Fruit fly (Drosophila melanogaster) whole organism, pupa: ENCODE data around the gene Adi1.

Source experiments
- CG10348 ChIP-seq: fragments of 200-800 bp; sonication (Bioruptor generic); IDR thresholded peaks from 2 replicates; pipeline ENCODE4 v1.3.6; 2022; ENCODE audit warnings: missing biosample characterization, missing genetic modification characterization
- CG12605 ChIP-seq: fragments of 200-800 bp; sonication (Bioruptor generic); IDR thresholded peaks from 2 replicates; pipeline ENCODE4 v1.3.6; 2022; ENCODE audit warnings: missing biosample characterization, missing genetic modification characterization
- CG13204 ChIP-seq: fragments of 200-800 bp; sonication (Bioruptor generic); optimal IDR thresholded peaks from 2 replicates; lab custom pipeline; 2018; ENCODE audit warnings: missing biosample characterization, mild to moderate bottlenecking, missing genetic modification characterization, moderate library complexity
- CG14655 ChIP-seq: fragments of 200-800 bp; sonication (Bioruptor generic); optimal IDR thresholded peaks from 3 replicates; lab custom pipeline; 2017; ENCODE audit warnings: mild to moderate bottlenecking, missing biosample characterization, missing genetic modification reagents, missing genetic modification characterization
- CG15710 ChIP-seq: fragments of 200-800 bp; sonication (Bioruptor generic); optimal IDR thresholded peaks from 2 replicates; lab custom pipeline; 2018; ENCODE audit warnings: missing biosample characterization, mild to moderate bottlenecking, missing genetic modification characterization, moderate library complexity
- CG17806 ChIP-seq: fragments of 200-800 bp; sonication (Bioruptor generic); optimal IDR thresholded peaks from 2 replicates; lab custom pipeline; 2018; ENCODE audit warnings: missing biosample characterization, mild to moderate bottlenecking, missing genetic modification characterization, moderate library complexity
- CG32121 ChIP-seq: fragments of 200-800 bp; sonication (Bioruptor generic); IDR thresholded peaks from 2 replicates; pipeline ENCODE4 v1.3.6; 2022; ENCODE audit warnings: missing biosample characterization, missing genetic modification characterization
- CG34367 ChIP-seq: fragments of 200-800 bp; sonication (Bioruptor generic); optimal IDR thresholded peaks from 2 replicates; lab custom pipeline; 2018; ENCODE audit warnings: missing biosample characterization, mild to moderate bottlenecking, missing genetic modification characterization
- CG4496 ChIP-seq: fragments of 200-800 bp; sonication (Bioruptor generic); IDR thresholded peaks from 3 replicates; pipeline ENCODE4 v1.3.6; 2022; ENCODE audit warnings: missing biosample characterization, missing genetic modification characterization
- CG8159 ChIP-seq: fragments of 200-800 bp; sonication (Bioruptor generic); optimal IDR thresholded peaks from 3 replicates; lab custom pipeline; 2018; ENCODE audit warnings: missing biosample characterization, mild to moderate bottlenecking, missing genetic modification characterization, moderate library complexity
- CG8301 ChIP-seq: fragments of 200-800 bp; sonication (Bioruptor generic); optimal IDR thresholded peaks from 2 replicates; lab custom pipeline; 2018; ENCODE audit warnings: missing biosample characterization, mild to moderate bottlenecking, missing genetic modification characterization
- CG9948 ChIP-seq: fragments of 200-800 bp; sonication (Bioruptor generic); optimal IDR thresholded peaks from 2 replicates; lab custom pipeline; 2018; ENCODE audit warnings: missing biosample characterization, mild to moderate bottlenecking, missing genetic modification characterization, moderate library complexity
- D1 ChIP-seq: fragments of 200-800 bp; sonication (Bioruptor generic); optimal IDR thresholded peaks from 2 replicates; lab custom pipeline; 2018; ENCODE audit warnings: missing biosample characterization, mild to moderate bottlenecking, missing genetic modification characterization, moderate library complexity
- EcR ChIP-seq: fragments of 200-800 bp; sonication (Bioruptor generic); optimal IDR thresholded peaks from 3 replicates; lab custom pipeline; 2019; ENCODE audit warnings: missing biosample characterization, missing genetic modification characterization, mild to moderate bottlenecking, moderate library complexity, missing genetic modification reagents
- Ets98B ChIP-seq: fragments of 200-800 bp; sonication (Bioruptor generic); IDR thresholded peaks from 2 replicates; pipeline ENCODE4 v1.3.6; 2022; ENCODE audit warnings: missing biosample characterization, missing genetic modification characterization
- Pif1A ChIP-seq: fragments of 200-800 bp; sonication (Bioruptor generic); optimal IDR thresholded peaks from 3 replicates; lab custom pipeline; 2016; ENCODE audit warnings: missing biosample characterization, missing genetic modification characterization
- Pif1B ChIP-seq: fragments of 200-800 bp; sonication (Bioruptor generic); optimal IDR thresholded peaks from 3 replicates; lab custom pipeline; 2016; ENCODE audit warnings: missing biosample characterization, missing genetic modification characterization
- Snoo ChIP-seq: fragments of 200-800 bp; sonication (Bioruptor generic); optimal IDR thresholded peaks from 3 replicates; lab custom pipeline; 2017; ENCODE audit warnings: missing biosample characterization, mild to moderate bottlenecking, missing genetic modification characterization, inconsistent platforms
- fd96Ca ChIP-seq: fragments of 200-800 bp; sonication (Bioruptor generic); IDR thresholded peaks from 3 replicates; pipeline ENCODE4 v1.3.6; 2022; ENCODE audit warnings: missing biosample characterization, missing genetic modification characterization
- gl ChIP-seq: fragments of 200-800 bp; sonication (Bioruptor generic); optimal IDR thresholded peaks from 2 replicates; lab custom pipeline; 2018; ENCODE audit warnings: missing biosample characterization, mild to moderate bottlenecking, missing genetic modification characterization
- rn ChIP-seq: fragments of 200-800 bp; sonication (Bioruptor generic); IDR thresholded peaks from 2 replicates; pipeline ENCODE4 v1.3.6; 2022; ENCODE audit warnings: missing biosample characterization, missing genetic modification characterization

Gene Adi1

DNA sequence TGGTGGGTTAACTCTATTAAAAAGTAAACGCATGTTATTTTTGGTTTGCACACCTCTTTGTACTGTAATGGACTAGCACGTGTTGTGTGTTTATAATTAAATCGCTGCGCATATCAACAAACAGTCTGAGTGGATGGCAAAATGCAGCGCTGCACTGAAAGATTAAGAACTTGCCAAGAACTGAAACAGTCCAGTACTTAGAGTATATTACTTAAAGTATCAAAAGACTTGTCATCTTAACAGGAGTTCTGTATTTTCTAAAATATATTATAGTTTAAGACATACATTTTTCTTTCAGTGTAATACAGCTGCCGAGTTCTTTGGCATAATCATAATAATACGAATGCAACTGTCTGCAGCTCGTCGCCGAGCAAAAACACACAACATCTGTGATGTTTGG lies 14.7 kb upstream of the Adi1 start:
- TF ChIP-seq CG9948 (tag; lab: Kevin White, UChicago) (peak; percentile 22), EcR (GFP tag; lab: Kevin White, UChicago) (no peak), CG10348 (GFP tag; lab: Robert Waterston, UW) (no peak), Ets98B (GFP tag; lab: Robert Waterston, UW) (peak; percentile 62), CG15710 (tag; lab: Kevin White, UChicago) (peak; percentile 39), CG32121 (GFP tag; lab: Robert Waterston, UW) (peak; percentile 47), CG12605 (GFP tag; lab: Robert Waterston, UW) (peak; percentile 51; the same call in 1 of the 2 replicates), CG8301 (tag; lab: Kevin White, UChicago) (peak; percentile 53), Pif1A (GFP tag; lab: Kevin White, UChicago) (peak; percentile 63), CG14655 (peak; percentile 45), CG8159 (tag; lab: Kevin White, UChicago) (no peak), D1 (tag; lab: Kevin White, UChicago) (no peak), fd96Ca (GFP tag; lab: Robert Waterston, UW) (0 out of 3 replicates have a peak, but pooled peaks have one; percentile 51), rn (GFP tag; lab: Robert Waterston, UW) (no peak), CG13204 (GFP tag; lab: Kevin White, UChicago) (no peak), Snoo (tag; lab: Kevin White, UChicago) (no peak), CG4496 (GFP tag; lab: Robert Waterston, UW) (peak; percentile 70; the same call in 2 of the 3 replicates), Pif1B (peak; percentile 35), gl (tag; lab: Kevin White, UChicago) (peak; percentile 15), CG17806 (tag; lab: Kevin White, UChicago) (peak; percentile 50), CG34367 (tag; lab: Kevin White, UChicago) (peak; percentile 48)
- TF ChIP-seq, all 21 proteins: peak for 14

DNA sequence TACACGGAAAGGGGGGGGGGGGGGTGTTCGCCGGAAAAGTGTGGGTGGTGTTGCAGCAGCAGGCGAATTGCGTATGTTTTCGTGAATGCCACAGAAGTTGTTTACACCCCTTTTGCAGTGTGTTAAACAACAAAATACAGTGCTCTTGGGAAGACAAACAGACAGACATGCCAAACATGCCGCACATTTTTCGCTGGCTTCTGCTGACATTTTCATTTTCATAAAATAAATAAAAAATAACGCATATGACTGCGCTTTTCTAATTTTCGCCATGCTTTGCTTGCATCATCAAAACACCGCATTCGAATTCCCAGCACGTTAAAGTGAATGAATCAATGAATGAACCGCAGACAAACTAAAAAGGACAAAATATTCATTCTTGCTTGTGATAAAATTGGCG lies 11.9 kb upstream of the Adi1 start:
- TF ChIP-seq CG9948 (tag; lab: Kevin White, UChicago) (no peak), rn (GFP tag; lab: Robert Waterston, UW) (no peak), CG15710 (tag; lab: Kevin White, UChicago) (no peak), Snoo (tag; lab: Kevin White, UChicago) (no peak), CG8301 (tag; lab: Kevin White, UChicago) (no peak), Pif1A (GFP tag; lab: Kevin White, UChicago) (no peak), CG10348 (GFP tag; lab: Robert Waterston, UW) (no peak), CG34367 (tag; lab: Kevin White, UChicago) (no peak), CG17806 (tag; lab: Kevin White, UChicago) (no peak), CG14655 (no peak), gl (tag; lab: Kevin White, UChicago) (no peak)

DNA sequence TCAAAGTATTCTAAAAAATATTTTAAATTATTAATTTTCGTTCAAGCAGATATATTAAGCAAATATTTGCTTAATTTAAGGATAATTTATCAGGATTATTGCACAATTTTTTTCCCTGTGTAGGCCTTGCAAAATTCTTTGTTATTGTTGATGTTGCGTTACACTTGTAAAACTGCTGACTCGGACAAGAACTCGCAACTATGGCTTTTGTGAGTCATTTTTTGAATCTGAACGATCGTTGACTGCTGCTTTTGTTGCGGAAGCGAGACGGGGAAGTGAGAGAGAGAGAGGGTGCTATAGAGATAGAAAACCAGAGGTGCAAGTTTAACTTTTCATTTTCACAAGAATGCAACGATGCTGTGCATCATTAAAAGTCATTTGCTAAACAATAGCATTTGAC lies 10.7 kb upstream of the Adi1 start:
- TF ChIP-seq CG9948 (tag; lab: Kevin White, UChicago): no peak
- TF ChIP-seq CG8159 (tag; lab: Kevin White, UChicago): peak; percentile 16
- no peak for TF ChIP-seq CG10348 (GFP tag; lab: Robert Waterston, UW)
- no peak for TF ChIP-seq fd96Ca (GFP tag; lab: Robert Waterston, UW)
- no peak for TF ChIP-seq CG15710 (tag; lab: Kevin White, UChicago)
- TF ChIP-seq CG4496 (GFP tag; lab: Robert Waterston, UW): no peak
- TF ChIP-seq D1 (tag; lab: Kevin White, UChicago): no peak
- no peak for TF ChIP-seq Snoo (tag; lab: Kevin White, UChicago)
- TF ChIP-seq Ets98B (GFP tag; lab: Robert Waterston, UW): no peak
- peak; percentile 48 for TF ChIP-seq EcR (GFP tag; lab: Kevin White, UChicago)
- no peak for TF ChIP-seq CG12605 (GFP tag; lab: Robert Waterston, UW)
- TF ChIP-seq rn (GFP tag; lab: Robert Waterston, UW): no peak

DNA sequence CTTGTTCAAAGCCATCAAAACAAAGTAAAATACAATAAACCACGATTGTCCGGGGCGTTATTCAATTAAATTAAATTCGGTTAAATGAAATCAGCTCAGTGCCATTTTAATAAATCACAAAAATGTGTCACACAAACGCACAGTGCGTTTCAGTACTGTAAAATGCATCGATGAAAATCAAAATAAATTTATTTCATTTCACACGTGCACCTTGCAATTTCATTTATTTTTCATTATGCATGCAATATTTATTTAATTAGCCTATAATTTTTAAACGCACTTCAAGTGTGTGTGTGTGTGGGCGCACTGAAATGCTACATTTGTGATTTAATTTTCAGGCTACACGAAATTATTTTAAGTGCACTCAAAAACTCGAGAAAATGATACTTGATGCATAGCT lies 8.7 kb upstream of the Adi1 start:
- TF ChIP-seq CG17806 (tag; lab: Kevin White, UChicago) (no peak), CG8301 (tag; lab: Kevin White, UChicago) (no peak), Snoo (tag; lab: Kevin White, UChicago) (no peak), Pif1B (no peak), EcR (GFP tag; lab: Kevin White, UChicago) (no peak), CG15710 (tag; lab: Kevin White, UChicago) (no peak), CG8159 (tag; lab: Kevin White, UChicago) (no peak), CG34367 (tag; lab: Kevin White, UChicago) (no peak), fd96Ca (GFP tag; lab: Robert Waterston, UW) (no peak), CG4496 (GFP tag; lab: Robert Waterston, UW) (no peak), CG10348 (GFP tag; lab: Robert Waterston, UW) (no peak), Pif1A (GFP tag; lab: Kevin White, UChicago) (no peak), CG13204 (GFP tag; lab: Kevin White, UChicago) (no peak), CG32121 (GFP tag; lab: Robert Waterston, UW) (no peak), rn (GFP tag; lab: Robert Waterston, UW) (no peak), Ets98B (GFP tag; lab: Robert Waterston, UW) (no peak), gl (tag; lab: Kevin White, UChicago) (no peak), CG9948 (tag; lab: Kevin White, UChicago) (no peak), CG12605 (GFP tag; lab: Robert Waterston, UW) (no peak)

DNA sequence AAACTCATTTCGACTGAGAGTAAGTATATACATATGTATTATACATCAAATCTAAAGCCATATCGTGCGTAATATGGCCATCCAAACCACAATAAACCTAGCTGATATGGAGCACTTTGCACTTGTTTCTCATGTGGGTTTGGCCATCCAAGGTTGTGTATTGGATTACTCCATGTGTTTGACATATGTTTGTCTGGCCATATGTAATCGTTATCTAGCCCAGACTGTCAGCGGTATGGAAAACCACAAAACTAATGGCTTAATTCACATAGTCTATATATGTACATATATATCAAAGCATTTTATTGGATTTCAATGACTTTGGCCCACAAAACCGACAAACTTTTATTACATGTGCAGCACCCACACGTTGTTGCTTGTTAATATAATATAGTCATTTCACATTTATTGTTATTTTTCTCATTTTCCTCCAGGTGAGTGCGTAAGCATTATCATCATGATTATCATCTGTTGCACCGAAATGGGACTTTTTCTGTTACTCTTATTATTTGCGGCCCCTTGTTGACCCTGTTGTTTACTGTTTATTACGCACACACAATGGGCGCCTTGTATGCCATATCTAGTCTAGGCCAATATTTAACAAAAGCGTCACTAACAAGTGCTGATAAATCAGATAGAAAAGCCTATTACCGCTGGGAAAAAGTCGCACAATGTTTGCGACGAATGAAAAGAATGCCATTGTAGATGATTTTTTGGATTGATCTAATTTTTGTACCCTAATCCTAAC lies 6.6 kb upstream of the Adi1 start:
- peak; percentile 71 for TF ChIP-seq gl (tag; lab: Kevin White, UChicago)
- peak; percentile 15; the same call in 1 of the 2 replicates for TF ChIP-seq CG32121 (GFP tag; lab: Robert Waterston, UW)
- TF ChIP-seq CG8159 (tag; lab: Kevin White, UChicago): peak; percentile 22
- peak; percentile 43 for TF ChIP-seq CG34367 (tag; lab: Kevin White, UChicago)
- peak; percentile 16 for TF ChIP-seq CG17806 (tag; lab: Kevin White, UChicago)
- peak; percentile 50 for TF ChIP-seq Ets98B (GFP tag; lab: Robert Waterston, UW)
- 0 out of 3 replicates have a peak, but pooled peaks have one; percentile 40 for TF ChIP-seq fd96Ca (GFP tag; lab: Robert Waterston, UW)
- peak; percentile 26 for TF ChIP-seq CG15710 (tag; lab: Kevin White, UChicago)
- TF ChIP-seq CG10348 (GFP tag; lab: Robert Waterston, UW): no peak
- TF ChIP-seq CG4496 (GFP tag; lab: Robert Waterston, UW): peak; percentile 48; the same call in 1 of the 3 replicates
- TF ChIP-seq Pif1A (GFP tag; lab: Kevin White, UChicago): peak; percentile 71
- peak; percentile 71 for TF ChIP-seq Pif1B
- TF ChIP-seq rn (GFP tag; lab: Robert Waterston, UW): no peak
- peak; percentile 36 for TF ChIP-seq Snoo (tag; lab: Kevin White, UChicago)
- TF ChIP-seq CG14655: peak; percentile 44
- no peak for TF ChIP-seq CG9948 (tag; lab: Kevin White, UChicago)
- peak; percentile 20 for TF ChIP-seq CG13204 (GFP tag; lab: Kevin White, UChicago)
- TF ChIP-seq CG8301 (tag; lab: Kevin White, UChicago): no peak
